Worm (Caenorhabditis elegans) whole organism, early embryonic: ENCODE data around the gene fbxa-181.
A peak's percentile ranks its signal among the peaks of the same experiment; 100 is the strongest.

Experiments
- F13C5.2 ChIP-seq: sonication (generic microtip); optimal IDR thresholded peaks from 2 replicates; lab custom pipeline; 2017; ENCODE audit warnings: mild to moderate bottlenecking, missing genetic modification characterization, inconsistent platforms, missing compliant biosample characterization
- ama-1 ChIP-seq: fragments of 150-350 bp; optimal IDR thresholded peaks from 2 replicates; lab custom pipeline; 2014
- ceh-13 ChIP-seq: fragments of 200-800 bp; sonication (Bioruptor generic); optimal IDR thresholded peaks from 2 replicates; lab custom pipeline; 2018; ENCODE audit warnings: mild to moderate bottlenecking, missing genetic modification characterization, missing compliant biosample characterization
- ceh-36 ChIP-seq: sonication (generic microtip); optimal IDR thresholded peaks from 2 replicates; lab custom pipeline; 2016; ENCODE audit warnings: missing genetic modification characterization, inconsistent platforms, missing compliant biosample characterization
- flt-1 ChIP-seq: fragments of 200-800 bp; sonication (Bioruptor generic); IDR thresholded peaks from 2 replicates; pipeline ENCODE4 v1.3.6; 2022; ENCODE audit warnings: missing genetic modification characterization, missing compliant biosample characterization
- hmbx-1 ChIP-seq: sonication (generic microtip); optimal IDR thresholded peaks from 2 replicates; lab custom pipeline; 2016; ENCODE audit warnings: mild to moderate bottlenecking, missing genetic modification characterization, missing compliant biosample characterization
- hmg-4 ChIP-seq: fragments of 200-800 bp; sonication (Bioruptor generic); optimal IDR thresholded peaks from 2 replicates; lab custom pipeline; 2018; ENCODE audit warnings: mild to moderate bottlenecking, missing genetic modification characterization, missing compliant biosample characterization
- hnd-1 ChIP-seq: sonication (generic microtip); optimal IDR thresholded peaks from 2 replicates; lab custom pipeline; 2016; ENCODE audit warnings: missing genetic modification characterization, missing compliant biosample characterization
- pes-1 ChIP-seq: fragments of 200-800 bp; sonication (Bioruptor generic); IDR thresholded peaks from 2 replicates; pipeline ENCODE4 v1.3.6; 2022; ENCODE audit warnings: missing genetic modification reagents, missing genetic modification characterization, missing compliant biosample characterization
- sea-1 ChIP-seq: fragments of 200-800 bp; sonication (Bioruptor generic); conservative IDR thresholded peaks from 2 replicates; pipeline ENCODE4 v1.3.6; 2022; ENCODE audit warnings: missing genetic modification characterization, missing compliant biosample characterization
- tbx-37 ChIP-seq: fragments of 200-800 bp; sonication (Bioruptor generic); conservative IDR thresholded peaks from 2 replicates; pipeline ENCODE4 v1.3.6; 2022; ENCODE audit warnings: missing genetic modification reagents, missing genetic modification characterization, missing compliant biosample characterization
- tra-4 ChIP-seq: sonication (generic microtip); optimal IDR thresholded peaks from 2 replicates; lab custom pipeline; 2017; ENCODE audit warnings: missing genetic modification characterization, missing compliant biosample characterization

DNA sequence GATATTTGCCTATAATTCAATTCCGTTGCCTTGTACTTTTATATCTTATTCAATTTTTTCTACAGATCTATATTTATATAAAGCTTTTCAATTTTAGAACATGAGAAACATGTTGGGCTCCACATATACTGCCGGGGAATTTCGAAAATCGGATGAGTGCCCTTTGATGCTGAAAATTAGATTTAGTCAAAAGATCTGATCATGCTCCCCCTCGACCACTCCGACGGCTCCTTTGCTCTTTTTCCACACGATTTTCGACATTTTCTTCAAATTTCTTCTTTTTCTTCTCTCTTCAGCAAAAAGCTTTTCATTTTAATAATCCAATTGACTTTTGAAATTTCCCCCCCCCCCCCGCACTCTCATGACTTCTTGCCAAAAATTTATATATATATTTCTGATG, 44.2 kb upstream of the fbxa-181 start:
- TF ChIP-seq ama-1 (lab: Kevin White, UChicago): no peak
- 0 out of 2 replicates have a peak, but pooled peaks have one; percentile 24 for TF ChIP-seq pes-1 (GFP tag; lab: Robert Waterston, UW)
- no peak for TF ChIP-seq ceh-36
- no peak for TF ChIP-seq tbx-37 (GFP tag; lab: Robert Waterston, UW)
- no peak for TF ChIP-seq flt-1 (GFP tag; lab: Robert Waterston, UW)
- no peak for TF ChIP-seq hmg-4
- TF ChIP-seq sea-1 (GFP tag; lab: Robert Waterston, UW): no peak
- no peak for TF ChIP-seq hmbx-1 (tag; lab: Kevin White, UChicago)
- no peak for TF ChIP-seq tra-4 (tag; lab: Kevin White, UChicago)
- no peak for TF ChIP-seq F13C5.2 (tag; lab: Kevin White, UChicago)
- no peak for TF ChIP-seq hnd-1 (tag; lab: Kevin White, UChicago)
- TF ChIP-seq ceh-13: no peak
